Worm (Caenorhabditis elegans) whole organism, L4 larva: ENCODE results near the gene F49F1.14.

ENCODE experiments used
- ces-1 ChIP-seq: fragments of 150-350 bp; sonication (generic microtip); optimal IDR thresholded peaks from 4 replicates; lab custom pipeline; 2014; ENCODE audit warnings: missing biosample characterization, missing genetic modification reagents, missing genetic modification characterization
- daf-12 ChIP-seq: fragments of 150-350 bp; optimal IDR thresholded peaks from 2 replicates; lab custom pipeline; 2014; ENCODE audit warnings: missing biosample characterization, missing genetic modification reagents, missing genetic modification characterization
- lin-15B ChIP-seq: fragments of 150-350 bp; sonication (generic microtip); optimal IDR thresholded peaks from 3 replicates; lab custom pipeline; 2014; ENCODE audit warnings: missing biosample characterization, missing genetic modification characterization
- nhr-25 ChIP-seq: sonication (generic microtip); optimal IDR thresholded peaks from 2 replicates; lab custom pipeline; 2017; ENCODE audit warnings: missing genetic modification characterization, mild to moderate bottlenecking, missing compliant biosample characterization, antibody characterized with exemption, moderate library complexity, borderline replicate concordance; ENCODE audit not compliant: insufficient read depth
- nhr-77 ChIP-seq: fragments of 150-350 bp; optimal IDR thresholded peaks from 2 replicates; lab custom pipeline; 2014; ENCODE audit warnings: missing biosample characterization, missing genetic modification characterization
- skn-1 ChIP-seq: fragments of 150-350 bp; optimal IDR thresholded peaks from 2 replicates; lab custom pipeline; 2014; ENCODE audit warnings: missing biosample characterization, missing genetic modification characterization

DNA sequence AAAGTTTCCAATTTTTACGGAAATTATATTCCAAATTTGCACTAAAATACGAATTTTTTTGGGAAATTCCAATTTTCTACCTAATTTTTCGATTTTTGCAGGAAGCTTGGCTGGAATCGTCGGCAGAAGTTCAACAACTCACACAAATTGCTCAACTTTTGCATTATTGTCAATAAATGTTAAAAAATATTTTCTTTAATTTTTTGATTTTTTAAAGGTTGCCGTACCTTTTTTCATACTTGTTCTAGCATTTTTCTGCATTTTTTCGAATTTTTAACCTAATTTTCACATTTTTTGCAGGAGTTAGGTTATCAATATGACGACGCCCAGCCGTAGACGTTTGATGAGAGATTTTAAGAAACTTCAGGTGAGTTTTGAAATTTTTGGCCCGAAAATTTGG, 9.6 kb downstream of the F49F1.14 start, which contains the start of gene ubc-1:
- TF ChIP-seq skn-1: no peak
- TF ChIP-seq nhr-77 (tag; lab: Kevin White, UChicago): no peak
- TF ChIP-seq lin-15B: no peak
- TF ChIP-seq nhr-25 (tag; lab: Kevin White, UChicago): no peak
- no peak for TF ChIP-seq ces-1 (GFP tag; lab: Kevin White, UChicago)
- no peak for TF ChIP-seq daf-12 (tag; lab: Kevin White, UChicago)
